Worm (Caenorhabditis elegans): ENCODE data around the gene psf-1.

DNA sequence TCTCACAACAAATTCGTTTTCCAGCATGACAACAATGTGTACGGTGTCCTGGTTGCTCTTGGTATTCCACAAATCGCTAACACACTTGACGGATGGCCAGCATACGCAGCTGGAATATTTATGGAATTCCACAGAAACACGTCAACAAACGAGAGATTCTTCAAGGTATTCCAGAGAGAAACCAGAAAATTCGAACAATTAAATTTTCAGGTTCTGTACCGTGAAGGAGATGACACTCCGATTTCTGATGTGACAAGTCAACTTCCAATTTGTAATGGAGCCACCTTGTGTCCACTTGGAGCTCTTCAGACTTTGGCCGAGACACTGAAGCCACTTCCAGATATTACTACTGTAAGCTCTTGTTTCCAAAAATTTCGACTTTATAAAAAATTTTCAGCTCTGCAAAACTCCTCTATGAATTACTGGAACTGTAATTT lies 34.5 kb upstream of the psf-1 start:
- TF ChIP-seq aly-2 (tag; optimal IDR thresholded peaks at IDR 0.05) (no peak), ama-1 (optimal IDR thresholded peaks at IDR 0.05) (peak; percentile 63), elt-1 (tag; optimal IDR thresholded peaks at IDR 0.05) (no peak), nhr-77 (tag; optimal IDR thresholded peaks at IDR 0.05) (no peak), zag-1 (tag; optimal IDR thresholded peaks at IDR 0.05) (no peak), mdl-1 (tag; optimal IDR thresholded peaks at IDR 0.05) (no peak), nhr-237 (tag; optimal IDR thresholded peaks at IDR 0.05) (no peak), ZK546.5 (tag; optimal IDR thresholded peaks at IDR 0.05) (no peak), nhr-23 (tag; optimal IDR thresholded peaks at IDR 0.05) (no peak), ceh-82 (tag; optimal IDR thresholded peaks at IDR 0.05) (no peak)
